Worm (Caenorhabditis elegans) whole organism, mixed stage, embryonic: Measurements from ENCODE around the gene C39H7.4.

Experiments
- M03D4.4 ChIP-seq: sonication (generic microtip); optimal IDR thresholded peaks from 2 replicates; lab custom pipeline; 2017; ENCODE audit warnings: mild to moderate bottlenecking, missing genetic modification characterization, missing compliant biosample characterization
- bed-3 ChIP-seq: fragments of 200-800 bp; sonication (Bioruptor generic); optimal IDR thresholded peaks from 3 replicates; lab custom pipeline; 2018; ENCODE audit warnings: mild to moderate bottlenecking, missing genetic modification characterization, moderate library complexity, missing compliant biosample characterization
- blmp-1 ChIP-seq: fragments of 150-350 bp; optimal IDR thresholded peaks from 2 replicates; lab custom pipeline; 2014; ENCODE audit warnings: missing biosample characterization, missing genetic modification characterization
- ceh-43 ChIP-seq: fragments of 200-800 bp; sonication (Bioruptor generic); optimal IDR thresholded peaks from 2 replicates; lab custom pipeline; 2018; ENCODE audit warnings: mild to moderate bottlenecking, missing genetic modification characterization, moderate library complexity, missing compliant biosample characterization
- ces-1 ChIP-seq: fragments of 150-350 bp; optimal IDR thresholded peaks from 2 replicates; lab custom pipeline; 2014; ENCODE audit warnings: missing biosample characterization, missing genetic modification reagents, missing genetic modification characterization
- cnd-1 ChIP-seq: fragments of 200-800 bp; sonication (Bioruptor generic); optimal IDR thresholded peaks from 2 replicates; lab custom pipeline; 2018; ENCODE audit warnings: mild to moderate bottlenecking, missing genetic modification characterization, missing compliant biosample characterization
- drap-1 ChIP-seq: fragments of 200-800 bp; sonication (Bioruptor generic); optimal IDR thresholded peaks from 3 replicates; lab custom pipeline; 2018; ENCODE audit warnings: mild to moderate bottlenecking, missing genetic modification characterization, missing compliant biosample characterization
- elt-1 ChIP-seq: sonication (generic microtip); optimal IDR thresholded peaks from 2 replicates; lab custom pipeline; 2017; ENCODE audit warnings: missing genetic modification characterization, mild to moderate bottlenecking, missing compliant biosample characterization, antibody characterized with exemption, moderate library complexity, borderline replicate concordance; ENCODE audit not compliant: insufficient read depth
- elt-3 ChIP-seq: fragments of 150-350 bp; optimal IDR thresholded peaks from 2 replicates; lab custom pipeline; 2014; ENCODE audit warnings: missing biosample characterization, missing genetic modification characterization
- flh-1 ChIP-seq: fragments of 200-800 bp; sonication (Bioruptor generic); optimal IDR thresholded peaks from 2 replicates; lab custom pipeline; 2018; ENCODE audit warnings: mild to moderate bottlenecking, missing genetic modification characterization, moderate library complexity, missing compliant biosample characterization
- ham-2 ChIP-seq: fragments of 200-800 bp; sonication (Bioruptor generic); optimal IDR thresholded peaks from 2 replicates; lab custom pipeline; 2018; ENCODE audit warnings: mild to moderate bottlenecking, missing genetic modification characterization, missing compliant biosample characterization
- hlh-1 ChIP-seq: fragments of 150-350 bp; optimal IDR thresholded peaks from 2 replicates; lab custom pipeline; 2014; ENCODE audit warnings: missing biosample characterization, missing genetic modification reagents, missing genetic modification characterization
- lin-13 ChIP-seq: fragments of 150-350 bp; optimal IDR thresholded peaks from 2 replicates; lab custom pipeline; 2014; ENCODE audit warnings: missing biosample characterization, missing genetic modification characterization
- lin-32 ChIP-seq: fragments of 200-800 bp; sonication (Bioruptor generic); optimal IDR thresholded peaks from 2 replicates; lab custom pipeline; 2018; ENCODE audit warnings: mild to moderate bottlenecking, missing genetic modification characterization, missing compliant biosample characterization
- lsy-2 ChIP-seq: fragments of 150-350 bp; optimal IDR thresholded peaks from 2 replicates; lab custom pipeline; 2014; ENCODE audit warnings: missing biosample characterization, missing genetic modification characterization
- mab-5 ChIP-seq: fragments of 150-350 bp; optimal IDR thresholded peaks from 2 replicates; lab custom pipeline; 2014; ENCODE audit warnings: missing biosample characterization, missing genetic modification characterization
- mep-1 ChIP-seq: fragments of 150-350 bp; optimal IDR thresholded peaks from 2 replicates; lab custom pipeline; 2017; ENCODE audit warnings: missing biosample characterization, missing genetic modification reagents, missing genetic modification characterization, inconsistent platforms
- mls-2 ChIP-seq: sonication (generic microtip); optimal IDR thresholded peaks from 2 replicates; lab custom pipeline; 2016; ENCODE audit warnings: mild to moderate bottlenecking, missing genetic modification characterization, moderate library complexity, missing compliant biosample characterization
- nhr-12 ChIP-seq: fragments of 150-350 bp; optimal IDR thresholded peaks from 2 replicates; lab custom pipeline; 2014; ENCODE audit warnings: missing biosample characterization, missing genetic modification characterization
- nhr-2 ChIP-seq: fragments of 150-350 bp; optimal IDR thresholded peaks from 2 replicates; lab custom pipeline; 2014; ENCODE audit warnings: missing biosample characterization, missing genetic modification characterization
- nhr-237 ChIP-seq: fragments of 150-350 bp; optimal IDR thresholded peaks from 2 replicates; lab custom pipeline; 2014; ENCODE audit warnings: missing biosample characterization, missing genetic modification characterization
- nhr-28 ChIP-seq: fragments of 150-350 bp; optimal IDR thresholded peaks from 2 replicates; lab custom pipeline; 2014; ENCODE audit warnings: missing biosample characterization, missing genetic modification characterization
- nhr-76 ChIP-seq: sonication (generic microtip); optimal IDR thresholded peaks from 2 replicates; lab custom pipeline; 2017; ENCODE audit warnings: missing biosample characterization, missing genetic modification characterization
- pha-4 ChIP-seq: fragments of 150-350 bp; optimal IDR thresholded peaks from 2 replicates; lab custom pipeline; 2018; ENCODE audit warnings: missing biosample characterization, missing genetic modification reagents, missing genetic modification characterization
- sem-2 ChIP-seq: fragments of 200-800 bp; sonication (Bioruptor generic); optimal IDR thresholded peaks from 2 replicates; lab custom pipeline; 2018; ENCODE audit warnings: mild to moderate bottlenecking, missing genetic modification characterization, missing compliant biosample characterization
- snpc-4 ChIP-seq: fragments of 150-350 bp; optimal IDR thresholded peaks from 2 replicates; lab custom pipeline; 2014; ENCODE audit warnings: missing biosample characterization, missing genetic modification characterization
- tbx-8 ChIP-seq: fragments of 200-800 bp; sonication (Bioruptor generic); optimal IDR thresholded peaks from 2 replicates; lab custom pipeline; 2018; ENCODE audit warnings: mild to moderate bottlenecking, missing genetic modification characterization, moderate library complexity, missing compliant biosample characterization
- unc-120 ChIP-seq: sonication (generic microtip); optimal IDR thresholded peaks from 2 replicates; lab custom pipeline; 2017; ENCODE audit warnings: missing genetic modification characterization, missing compliant biosample characterization; ENCODE audit not compliant: poor library complexity, severe bottlenecking
- unc-62 ChIP-seq: fragments of 150-350 bp; optimal IDR thresholded peaks from 2 replicates; lab custom pipeline; 2014; ENCODE audit warnings: missing biosample characterization, missing genetic modification reagents, missing genetic modification characterization
- zip-8 ChIP-seq: fragments of 150-350 bp; optimal IDR thresholded peaks from 2 replicates; lab custom pipeline; 2014; ENCODE audit warnings: missing biosample characterization, missing genetic modification characterization
- ztf-11 ChIP-seq: fragments of 150-350 bp; optimal IDR thresholded peaks from 2 replicates; lab custom pipeline; 2014; ENCODE audit warnings: missing biosample characterization, missing genetic modification characterization

Gene C39H7.4

ce11 chrIV:5623718-5624117 is 9.3 kb upstream of the C39H7.4 start, which contains the start of gene srsx-15:
Gene srsx-15, minus strand, starts transcription at chrIV:5623818.
- no peak for TF ChIP-seq zip-8
- no peak for TF ChIP-seq nhr-28
- TF ChIP-seq bed-3 (GFP tag; lab: Kevin White, UChicago): no peak
- no peak for TF ChIP-seq ham-2 (GFP tag; lab: Kevin White, UChicago)
- TF ChIP-seq hlh-1 (tag; lab: Kevin White, UChicago): no peak
- TF ChIP-seq sem-2: no peak
- TF ChIP-seq ces-1 (GFP tag; lab: Kevin White, UChicago): no peak
- TF ChIP-seq pha-4: no peak
- no peak for TF ChIP-seq tbx-8 (GFP tag; lab: Kevin White, UChicago)
- no peak for TF ChIP-seq snpc-4
- TF ChIP-seq lsy-2: no peak
- TF ChIP-seq mab-5 (tag; lab: Kevin White, UChicago): no peak
- no peak for TF ChIP-seq nhr-2
- no peak for TF ChIP-seq unc-62 (GFP tag; lab: Kevin White, UChicago)
- no peak for TF ChIP-seq blmp-1 (tag; lab: Kevin White, UChicago)
- TF ChIP-seq M03D4.4 (tag; lab: Kevin White, UChicago): no peak
- no peak for TF ChIP-seq nhr-76 (tag; lab: Kevin White, UChicago)
- no peak for TF ChIP-seq mls-2 (tag; lab: Kevin White, UChicago)
- no peak for TF ChIP-seq nhr-12 (tag; lab: Kevin White, UChicago)
- TF ChIP-seq lin-32 (GFP tag; lab: Kevin White, UChicago): no peak

- TF ChIP-seq ces-1 (GFP tag; lab: Kevin White, UChicago) (no peak), snpc-4 (no peak), mab-5 (tag; lab: Kevin White, UChicago) (no peak), ceh-43 (no peak), elt-3 (tag; lab: Kevin White, UChicago) (no peak), unc-62 (GFP tag; lab: Kevin White, UChicago) (no peak)
Observed at ce11 chrIV:5619643-5620042, 5.2 kb upstream of the C39H7.4 start, which contains the start of gene srsx-16. Gene srsx-16, minus strand, starts transcription at chrIV:5619743.

- TF ChIP-seq unc-120 (tag; lab: Kevin White, UChicago): peak; percentile 15
- TF ChIP-seq ceh-43: no peak
Observed at ce11 chrIV:5607343-5607742, 7.1 kb downstream of the C39H7.4 start.

DNA sequence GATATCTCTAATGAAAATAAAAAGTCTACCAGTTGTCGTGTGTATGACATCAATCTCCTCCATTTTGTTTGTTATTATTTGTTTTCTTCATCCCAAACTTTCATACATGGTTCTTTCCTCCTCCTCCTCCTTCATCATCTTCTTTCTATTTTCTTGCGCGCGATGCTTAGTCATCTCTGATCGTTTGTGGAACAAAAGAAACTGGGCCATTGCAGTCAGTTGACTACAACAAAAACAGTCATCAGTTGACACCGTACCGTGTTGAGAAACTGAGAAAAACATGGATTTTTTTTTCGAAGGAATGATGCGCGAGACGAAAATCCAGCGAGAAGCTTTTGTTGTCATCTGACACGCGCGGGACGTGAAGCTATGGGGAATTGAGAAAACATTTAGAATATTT is 9.2 kb downstream of the C39H7.4 start:
- TF ChIP-seq mls-2 (tag; lab: Kevin White, UChicago): no peak
- no peak for TF ChIP-seq lin-13 (tag; lab: Kevin White, UChicago)
- no peak for TF ChIP-seq unc-62 (GFP tag; lab: Kevin White, UChicago)
- no peak for TF ChIP-seq tbx-8 (GFP tag; lab: Kevin White, UChicago)
- no peak for TF ChIP-seq zip-8
- TF ChIP-seq mab-5 (tag; lab: Kevin White, UChicago): no peak
- TF ChIP-seq flh-1 (GFP tag; lab: Kevin White, UChicago): no peak
- no peak for TF ChIP-seq elt-1 (tag; lab: Kevin White, UChicago)
- no peak for TF ChIP-seq hlh-1 (tag; lab: Kevin White, UChicago)
- no peak for TF ChIP-seq snpc-4
- TF ChIP-seq M03D4.4 (tag; lab: Kevin White, UChicago): no peak
- TF ChIP-seq elt-3 (tag; lab: Kevin White, UChicago): no peak
- TF ChIP-seq ztf-11 (tag; lab: Kevin White, UChicago): no peak
- no peak for TF ChIP-seq pha-4
- no peak for TF ChIP-seq sem-2
- no peak for TF ChIP-seq cnd-1
- TF ChIP-seq drap-1 (GFP tag; lab: Kevin White, UChicago): no peak
- no peak for TF ChIP-seq ceh-43
- no peak for TF ChIP-seq nhr-237 (tag; lab: Kevin White, UChicago)

DNA sequence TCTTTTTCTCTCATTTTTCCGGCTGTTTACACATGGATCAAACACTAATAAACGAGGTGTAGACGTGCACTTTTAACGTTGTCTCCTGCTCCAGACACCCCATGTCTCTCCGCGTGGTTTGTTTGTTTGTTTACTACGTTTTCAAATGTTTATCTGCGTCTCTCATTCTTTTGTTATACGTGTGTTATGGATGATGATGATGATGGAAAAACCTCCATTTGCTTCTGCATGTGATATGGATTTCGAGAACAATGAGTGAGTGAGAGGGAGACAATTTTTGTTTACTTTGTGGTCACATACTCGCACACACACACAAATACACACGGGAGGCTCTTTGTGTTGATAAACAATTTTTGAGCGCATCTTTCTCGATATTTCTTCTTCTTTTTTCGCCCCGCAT is 9.9 kb downstream of the C39H7.4 start:
- TF ChIP-seq ceh-43 (no peak), nhr-237 (tag; lab: Kevin White, UChicago) (no peak), nhr-76 (tag; lab: Kevin White, UChicago) (no peak), unc-120 (tag; lab: Kevin White, UChicago) (peak; percentile 37), drap-1 (GFP tag; lab: Kevin White, UChicago) (no peak), lin-13 (tag; lab: Kevin White, UChicago) (no peak), sem-2 (no peak), ham-2 (GFP tag; lab: Kevin White, UChicago) (no peak), mep-1 (peak; percentile 12), elt-3 (tag; lab: Kevin White, UChicago) (no peak), pha-4 (peak; percentile 89), hlh-1 (tag; lab: Kevin White, UChicago) (peak; percentile 38), nhr-2 (no peak)
